Worm (Caenorhabditis elegans) whole organism, L2 larva: ENCODE measurements around the gene F52D1.2.

Experiments
- R02D3.7 ChIP-seq: fragments of 150-350 bp; optimal IDR thresholded peaks from 2 replicates; lab custom pipeline; 2014; ENCODE audit warnings: missing biosample characterization, missing genetic modification characterization
- lin-39 ChIP-seq: fragments of 150-350 bp; optimal IDR thresholded peaks from 2 replicates; lab custom pipeline; 2014; ENCODE audit warnings: missing biosample characterization, missing genetic modification reagents, missing genetic modification characterization
- ztf-4 ChIP-seq: fragments of 150-350 bp; optimal IDR thresholded peaks from 2 replicates; lab custom pipeline; 2014; ENCODE audit warnings: missing biosample characterization, missing genetic modification characterization

DNA sequence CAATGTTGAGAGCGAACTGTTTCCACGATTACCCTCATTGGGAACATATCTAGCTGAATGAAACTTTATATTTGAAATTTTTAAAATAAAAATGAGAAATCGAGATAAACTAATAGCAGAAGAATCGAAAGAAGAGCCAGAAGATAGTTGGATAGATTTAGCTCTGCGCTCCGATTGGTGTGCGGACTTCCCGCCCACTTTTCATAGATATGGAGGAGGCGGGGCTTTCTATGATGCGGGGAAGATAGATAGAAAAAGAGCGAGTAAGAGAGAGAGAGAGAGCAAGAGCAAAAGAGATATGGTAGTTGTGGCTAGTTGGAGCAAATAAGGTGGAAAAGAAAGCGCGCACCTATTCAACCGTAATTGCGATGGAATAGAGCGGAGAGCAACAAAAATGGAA, 16.3 kb downstream of the F52D1.2 start, which contains the start of gene dve-1:
- no peak for TF ChIP-seq ztf-4
- no peak for TF ChIP-seq lin-39
- TF ChIP-seq R02D3.7 (tag; lab: Kevin White, UChicago), result no peak
